Fruit fly (Drosophila melanogaster): ENCODE measurements around the gene CG12590.

The CG12590 gene

DNA sequence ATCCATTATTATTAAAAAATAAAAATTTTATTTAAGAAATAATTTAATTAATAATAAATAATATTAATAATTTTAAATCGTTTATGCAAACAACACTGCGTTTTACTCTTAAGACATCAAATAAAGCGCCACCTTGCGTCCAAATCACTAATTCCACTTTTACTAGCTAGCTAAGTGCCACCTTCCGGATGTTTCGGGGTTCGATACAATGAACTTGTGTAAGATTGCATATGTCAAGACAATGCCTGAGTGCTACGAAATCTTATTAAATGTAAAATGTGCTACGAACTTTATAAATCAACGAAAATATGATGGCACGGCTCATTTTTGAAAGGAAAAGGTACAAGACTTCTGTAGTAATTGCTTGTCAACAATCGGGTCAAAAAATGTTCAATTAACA is 32.5 kb upstream of the CG12590 start (continued):
- TF ChIP-seq Drgx (GFP tag; IDR thresholded peaks at IDR 0.05) (no peak), maf-S (GFP tag; optimal IDR thresholded peaks at IDR 0.05) (peak; percentile 61), CG11723 (GFP tag; optimal IDR thresholded peaks at IDR 0.05) (no peak), CG7745 (tag; optimal IDR thresholded peaks at IDR 0.05) (no peak), CG7839 (tag; optimal IDR thresholded peaks at IDR 0.05) (peak; percentile 69), Sox102F (GFP tag; optimal IDR thresholded peaks at IDR 0.05) (peak; percentile 72), CG11398 (GFP tag; optimal IDR thresholded peaks at IDR 0.05) (no peak), CG12299 (tag; optimal IDR thresholded peaks at IDR 0.05) (no peak), cato (GFP tag; optimal IDR thresholded peaks at IDR 0.05; ENCODE audit: borderline replicate concordance) (peak; percentile 30), Mrtf (GFP tag; IDR thresholded peaks at IDR 0.05) (no peak), h (optimal IDR thresholded peaks at IDR 0.05) (no peak), CG18476 (GFP tag; optimal IDR thresholded peaks at IDR 0.05) (peak; percentile 36), pan (optimal IDR thresholded peaks at IDR 0.05) (no peak), pan (GFP tag; optimal IDR thresholded peaks at IDR 0.05 in 1 of 2, IDR thresholded peaks at IDR 0.05 in 1 of 2) (peak in 1 of 2 experiments; percentile 42), CG15073 (GFP tag; optimal IDR thresholded peaks at IDR 0.05) (no peak), CG13296 (GFP tag; optimal IDR thresholded peaks at IDR 0.05) (no peak), CTCF (GFP tag; optimal IDR thresholded peaks at IDR 0.05) (peak; percentile 99), CG8944 (GFP tag; optimal IDR thresholded peaks at IDR 0.05) (peak; percentile 78), CG10959 (GFP tag; IDR thresholded peaks at IDR 0.05) (peak; percentile 40; the same call in 1 of the 2 replicates), Awh (GFP tag; IDR thresholded peaks at IDR 0.05) (peak; percentile 60; the same call in 1 of the 2 replicates), CG10209 (GFP tag; optimal IDR thresholded peaks at IDR 0.05) (peak; percentile 68), oc (tag; optimal IDR thresholded peaks at IDR 0.05) (peak; percentile 82), pum (GFP tag; optimal IDR thresholded peaks at IDR 0.05) (peak; percentile 67), Asciz (GFP tag; optimal IDR thresholded peaks at IDR 0.05) (no peak), ssp (GFP tag; IDR thresholded peaks at IDR 0.05) (peak; percentile 58), peb (GFP tag; IDR thresholded peaks at IDR 0.05) (no peak), trem (tag; optimal IDR thresholded peaks at IDR 0.05) (peak; percentile 77), CG17361 (GFP tag; IDR thresholded peaks at IDR 0.05) (no peak; the same call in 2 of the 3 replicates), Dll (GFP tag; IDR thresholded peaks at IDR 0.05; ENCODE audit: partially characterized antibody) (no peak), HLH54F (GFP tag; optimal IDR thresholded peaks at IDR 0.05) (peak; percentile 64), CG17829 (tag; optimal IDR thresholded peaks at IDR 0.05) (peak; percentile 81), repo (GFP tag; optimal IDR thresholded peaks at IDR 0.05) (peak; percentile 43), bcd (GFP tag; optimal IDR thresholded peaks at IDR 0.05) (peak; percentile 73), Gsc (GFP tag; IDR thresholded peaks at IDR 0.05) (peak; percentile 47; the same call in 1 of the 2 replicates), CG1792 (GFP tag; optimal IDR thresholded peaks at IDR 0.05) (peak; percentile 19), CG13775 (GFP tag; optimal IDR thresholded peaks at IDR 0.05) (peak; percentile 46), CG8281 (tag; optimal IDR thresholded peaks at IDR 0.05) (no peak), CG3847 (GFP tag; IDR thresholded peaks at IDR 0.05) (peak; percentile 70), CG4617 (GFP tag; optimal IDR thresholded peaks at IDR 0.05; ENCODE audit: borderline replicate concordance) (peak; percentile 50), her (GFP tag; optimal IDR thresholded peaks at IDR 0.05) (peak; percentile 49), CG9876 (GFP tag; optimal IDR thresholded peaks at IDR 0.05) (peak; percentile 86), gsb (GFP tag; IDR thresholded peaks at IDR 0.05) (no peak), CG12219 (GFP tag; optimal IDR thresholded peaks at IDR 0.05) (no peak), CG10431 (GFP tag; optimal IDR thresholded peaks at IDR 0.05) (no peak), CG8388 (GFP tag; optimal IDR thresholded peaks at IDR 0.05) (peak; percentile 27), sens (GFP tag) (peak; percentile 90), odd (GFP tag; optimal IDR thresholded peaks at IDR 0.05) (no peak), chinmo (GFP tag; IDR thresholded peaks at IDR 0.05; ENCODE audit: partially characterized antibody) (no peak), CG14860 (GFP tag; IDR thresholded peaks at IDR 0.05; ENCODE audit: partially characterized antibody) (no peak), btn (GFP tag; optimal IDR thresholded peaks at IDR 0.05) (peak; percentile 17), slou (GFP tag; optimal IDR thresholded peaks at IDR 0.05) (peak; percentile 31), Poxn (GFP tag; IDR thresholded peaks at IDR 0.05) (no peak)
